Worm (Caenorhabditis elegans) whole organism, young adult: ENCODE results near the gene F52E1.14.

Source experiments
- B0035.1 ChIP-seq: sonication (generic microtip); optimal IDR thresholded peaks from 2 replicates; lab custom pipeline; 2016; ENCODE audit warnings: missing genetic modification characterization, mild to moderate bottlenecking, missing compliant biosample characterization, missing genotype, missing genetic modification reagents
- B0336.3 ChIP-seq: fragments of 200-800 bp; sonication (Bioruptor generic); IDR thresholded peaks from 2 replicates; pipeline ENCODE4 v1.3.6; 2022; ENCODE audit warnings: missing genetic modification characterization, missing compliant biosample characterization
- C17E4.6 ChIP-seq: fragments of 200-800 bp; sonication (Bioruptor generic); IDR thresholded peaks from 2 replicates; pipeline ENCODE4 v1.3.6; 2022; ENCODE audit warnings: missing genetic modification reagents, missing genetic modification characterization, missing compliant biosample characterization
- F22D6.2 ChIP-seq: sonication (generic microtip); optimal IDR thresholded peaks from 2 replicates; lab custom pipeline; 2016; ENCODE audit warnings: mild to moderate bottlenecking, missing genetic modification characterization, missing compliant biosample characterization
- F23B12.7 ChIP-seq: sonication (generic microtip); optimal IDR thresholded peaks from 2 replicates; lab custom pipeline; 2017; ENCODE audit warnings: missing genetic modification characterization, mild to moderate bottlenecking, missing compliant biosample characterization, antibody characterized with exemption, moderate library complexity; ENCODE audit not compliant: insufficient read depth
- F52B5.7 ChIP-seq: sonication (generic microtip); optimal IDR thresholded peaks from 2 replicates; lab custom pipeline; 2016; ENCODE audit warnings: mild to moderate bottlenecking, missing genetic modification characterization, missing compliant biosample characterization
- K11D2.4 ChIP-seq: fragments of 200-800 bp; sonication (Bioruptor generic); IDR thresholded peaks from 2 replicates; pipeline ENCODE4 v1.3.6; 2022; ENCODE audit warnings: missing genetic modification reagents, missing genetic modification characterization, missing compliant biosample characterization
- K12H6.12 ChIP-seq: fragments of 200-800 bp; sonication (Bioruptor generic); optimal IDR thresholded peaks from 2 replicates; lab custom pipeline; 2018; ENCODE audit warnings: mild to moderate bottlenecking, missing genetic modification characterization, missing compliant biosample characterization
- T26A5.8 ChIP-seq: sonication (generic microtip); optimal IDR thresholded peaks from 2 replicates; lab custom pipeline; 2016; ENCODE audit warnings: missing genetic modification characterization, missing compliant biosample characterization
- Y53F4B.3 ChIP-seq: fragments of 200-800 bp; sonication (Bioruptor generic); IDR thresholded peaks from 2 replicates; pipeline ENCODE4 v1.3.6; 2022; ENCODE audit warnings: missing genetic modification reagents, missing genetic modification characterization, missing compliant biosample characterization
- Y53G8AR.9 ChIP-seq: fragments of 200-800 bp; sonication (Bioruptor generic); conservative IDR thresholded peaks from 2 replicates; pipeline ENCODE4 v1.3.6; 2022; ENCODE audit warnings: missing genetic modification reagents, missing genetic modification characterization, missing compliant biosample characterization
- akir-1 ChIP-seq: fragments of 200-800 bp; sonication (Bioruptor generic); optimal IDR thresholded peaks from 2 replicates; lab custom pipeline; 2018; ENCODE audit warnings: mild to moderate bottlenecking, missing genetic modification characterization, moderate library complexity, missing compliant biosample characterization
- ama-1 ChIP-seq, 3 experiments: fragments of 150-350 bp in 1 of 3; sonication (generic microtip) in 2 of 3; optimal IDR thresholded peaks; 2 replicates each; lab custom pipeline; 2014 to 2018; ENCODE audit warnings: missing biosample characterization in 2 of 3, missing genetic modification characterization in 2 of 3, missing genetic modification reagents in 2 of 3
- atf-7 ChIP-seq: sonication (generic microtip); optimal IDR thresholded peaks from 2 replicates; lab custom pipeline; 2017; ENCODE audit warnings: mild to moderate bottlenecking, missing genetic modification characterization, missing compliant biosample characterization
- attf-6 ChIP-seq: fragments of 200-800 bp; sonication (Bioruptor generic); IDR thresholded peaks from 2 replicates; pipeline ENCODE4 v1.3.6; 2022; ENCODE audit warnings: missing genetic modification reagents, missing genetic modification characterization, missing compliant biosample characterization
- bed-1 ChIP-seq: fragments of 200-800 bp; sonication (Bioruptor generic); IDR thresholded peaks from 2 replicates; pipeline ENCODE4 v1.3.6; 2022; ENCODE audit warnings: missing genetic modification reagents, missing genetic modification characterization, missing compliant biosample characterization
- bed-2 ChIP-seq: fragments of 200-800 bp; sonication (Bioruptor generic); IDR thresholded peaks from 2 replicates; pipeline ENCODE4 v1.3.6; 2022; ENCODE audit warnings: missing genetic modification reagents, missing genetic modification characterization, missing compliant biosample characterization
- ceh-27 ChIP-seq: fragments of 200-800 bp; sonication (Bioruptor generic); optimal IDR thresholded peaks from 2 replicates; lab custom pipeline; 2018; ENCODE audit warnings: mild to moderate bottlenecking, missing genetic modification characterization, moderate library complexity, missing compliant biosample characterization
- ceh-40 ChIP-seq: fragments of 200-800 bp; sonication (Bioruptor generic); IDR thresholded peaks from 2 replicates; pipeline ENCODE4 v1.3.6; 2022; ENCODE audit warnings: missing genetic modification characterization, missing compliant biosample characterization
- ceh-79 ChIP-seq: sonication (generic microtip); optimal IDR thresholded peaks from 2 replicates; lab custom pipeline; 2017; ENCODE audit warnings: mild to moderate bottlenecking, missing genetic modification characterization, missing compliant biosample characterization
- ceh-91 ChIP-seq: fragments of 200-800 bp; sonication (Bioruptor generic); IDR thresholded peaks from 2 replicates; pipeline ENCODE4 v1.3.6; 2022; ENCODE audit warnings: missing genetic modification reagents, missing genetic modification characterization, missing compliant biosample characterization
- chd-7 ChIP-seq: sonication (generic microtip); optimal IDR thresholded peaks from 2 replicates; lab custom pipeline; 2016; ENCODE audit warnings: mild to moderate bottlenecking, missing genetic modification characterization, moderate library complexity, missing compliant biosample characterization
- dox-1 ChIP-seq: fragments of 200-800 bp; sonication (Bioruptor generic); IDR thresholded peaks from 2 replicates; pipeline ENCODE4 v1.3.6; 2022; ENCODE audit warnings: missing genetic modification reagents, missing genetic modification characterization, missing compliant biosample characterization
- efl-1 ChIP-seq: fragments of 150-350 bp; optimal IDR thresholded peaks from 2 replicates; lab custom pipeline; 2014; ENCODE audit warnings: missing biosample characterization, missing genetic modification reagents, missing genetic modification characterization
- egl-44 ChIP-seq: fragments of 200-800 bp; sonication (Bioruptor generic); IDR thresholded peaks from 2 replicates; pipeline ENCODE4 v1.3.6; 2022; ENCODE audit warnings: missing genetic modification reagents, missing genetic modification characterization, missing compliant biosample characterization
- ets-4 ChIP-seq: fragments of 200-800 bp; sonication (Bioruptor generic); optimal IDR thresholded peaks from 2 replicates; lab custom pipeline; 2018; ENCODE audit warnings: mild to moderate bottlenecking, missing genetic modification characterization, missing compliant biosample characterization
- fkh-3 ChIP-seq: sonication (generic microtip); optimal IDR thresholded peaks from 2 replicates; lab custom pipeline; 2016; ENCODE audit warnings: mild to moderate bottlenecking, missing genetic modification characterization, missing compliant biosample characterization
- gei-17 ChIP-seq: fragments of 200-800 bp; sonication (Bioruptor generic); optimal IDR thresholded peaks from 2 replicates; lab custom pipeline; 2018; ENCODE audit warnings: mild to moderate bottlenecking, missing genetic modification characterization, missing compliant biosample characterization
- hmg-20 ChIP-seq: fragments of 200-800 bp; sonication (Bioruptor generic); IDR thresholded peaks from 2 replicates; pipeline ENCODE4 v1.3.6; 2022; ENCODE audit warnings: missing genetic modification reagents, missing genetic modification characterization, missing compliant biosample characterization
- hsf-1 ChIP-seq: fragments of 200-800 bp; sonication (Bioruptor generic); IDR thresholded peaks from 2 replicates; pipeline ENCODE4 v1.3.6; 2022; ENCODE audit warnings: missing genetic modification reagents, missing genetic modification characterization, missing compliant biosample characterization
- let-526 ChIP-seq: fragments of 200-800 bp; sonication (Bioruptor generic); IDR thresholded peaks from 2 replicates; pipeline ENCODE4 v1.3.6; 2022; ENCODE audit warnings: missing genetic modification reagents, missing genetic modification characterization, missing compliant biosample characterization
- lin-40 ChIP-seq: sonication (generic microtip); optimal IDR thresholded peaks from 2 replicates; lab custom pipeline; 2016; ENCODE audit warnings: missing genetic modification characterization, mild to moderate bottlenecking, missing compliant biosample characterization, missing genotype, missing genetic modification reagents
- lin-54 ChIP-seq: fragments of 200-800 bp; sonication (Bioruptor generic); optimal IDR thresholded peaks from 2 replicates; lab custom pipeline; 2018; ENCODE audit warnings: mild to moderate bottlenecking, missing genetic modification characterization, missing compliant biosample characterization
- lir-1 ChIP-seq: fragments of 200-800 bp; sonication (Bioruptor generic); conservative IDR thresholded peaks from 2 replicates; pipeline ENCODE4 v1.3.6; 2022; ENCODE audit warnings: missing genetic modification reagents, missing genetic modification characterization, missing compliant biosample characterization
- nfyb-1 ChIP-seq: fragments of 200-800 bp; sonication (Bioruptor generic); IDR thresholded peaks from 2 replicates; pipeline ENCODE4 v1.3.6; 2022; ENCODE audit warnings: missing genetic modification reagents, missing genetic modification characterization, missing compliant biosample characterization
- nhr-120 ChIP-seq: fragments of 200-800 bp; sonication (Bioruptor generic); IDR thresholded peaks from 2 replicates; pipeline ENCODE4 v1.3.6; 2022; ENCODE audit warnings: missing genetic modification characterization, missing compliant biosample characterization
- nhr-90 ChIP-seq: sonication (generic microtip); optimal IDR thresholded peaks from 2 replicates; lab custom pipeline; 2016; ENCODE audit warnings: missing genotype, mild to moderate bottlenecking, missing genetic modification characterization, missing compliant biosample characterization
- pbrm-1 ChIP-seq: fragments of 200-800 bp; sonication (Bioruptor generic); IDR thresholded peaks from 2 replicates; pipeline ENCODE4 v1.3.6; 2022; ENCODE audit warnings: missing genetic modification reagents, missing genetic modification characterization, missing compliant biosample characterization
- rpc-1 ChIP-seq, 2 experiments: fragments of 150-350 bp in 1 of 2; sonication (generic microtip) in 1 of 2; optimal IDR thresholded peaks; 2 replicates each; lab custom pipeline; 2014 to 2018; ENCODE audit warnings: missing biosample characterization in 1 of 2, missing genetic modification characterization in 1 of 2, missing genetic modification reagents in 1 of 2, missing genotype in 1 of 2
- sdz-38 ChIP-seq: sonication (generic microtip); optimal IDR thresholded peaks from 2 replicates; lab custom pipeline; 2016; ENCODE audit warnings: missing genotype, missing genetic modification characterization, missing compliant biosample characterization
- snpc-3.4 ChIP-seq: sonication (generic microtip); optimal IDR thresholded peaks from 2 replicates; lab custom pipeline; 2017; ENCODE audit warnings: missing genetic modification characterization, mild to moderate bottlenecking, missing compliant biosample characterization, antibody characterized with exemption, moderate library complexity, missing genotype, missing genetic modification reagents
- tbp1 ChIP-seq: fragments of 200-800 bp; sonication (Bioruptor generic); optimal IDR thresholded peaks from 2 replicates; lab custom pipeline; 2018; ENCODE audit warnings: mild to moderate bottlenecking, missing genetic modification characterization, missing compliant biosample characterization
- tbx-9 ChIP-seq: sonication (generic microtip); optimal IDR thresholded peaks from 2 replicates; lab custom pipeline; 2016; ENCODE audit warnings: borderline replicate concordance, missing genetic modification characterization, inconsistent platforms, missing compliant biosample characterization
- tlf-1 ChIP-seq: fragments of 200-800 bp; sonication (Bioruptor generic); optimal IDR thresholded peaks from 2 replicates; lab custom pipeline; 2018; ENCODE audit warnings: mild to moderate bottlenecking, missing genetic modification characterization, missing compliant biosample characterization
- ztf-18 ChIP-seq: sonication (generic microtip); optimal IDR thresholded peaks from 2 replicates; lab custom pipeline; 2016; ENCODE audit warnings: missing genotype, mild to moderate bottlenecking, missing genetic modification characterization, missing compliant biosample characterization
- ztf-22 ChIP-seq: fragments of 200-800 bp; sonication (Bioruptor generic); optimal IDR thresholded peaks from 2 replicates; lab custom pipeline; 2018; ENCODE audit warnings: mild to moderate bottlenecking, missing genetic modification characterization, moderate library complexity, missing compliant biosample characterization
- ztf-25 ChIP-seq: fragments of 200-800 bp; sonication (Bioruptor generic); IDR thresholded peaks from 2 replicates; pipeline ENCODE4 v1.3.6; 2022; ENCODE audit warnings: missing genetic modification reagents, missing genetic modification characterization, missing compliant biosample characterization
- ztf-26 ChIP-seq: sonication (generic microtip); optimal IDR thresholded peaks from 2 replicates; lab custom pipeline; 2017; ENCODE audit warnings: missing genetic modification characterization, missing compliant biosample characterization

F52E1.14 gene

DNA sequence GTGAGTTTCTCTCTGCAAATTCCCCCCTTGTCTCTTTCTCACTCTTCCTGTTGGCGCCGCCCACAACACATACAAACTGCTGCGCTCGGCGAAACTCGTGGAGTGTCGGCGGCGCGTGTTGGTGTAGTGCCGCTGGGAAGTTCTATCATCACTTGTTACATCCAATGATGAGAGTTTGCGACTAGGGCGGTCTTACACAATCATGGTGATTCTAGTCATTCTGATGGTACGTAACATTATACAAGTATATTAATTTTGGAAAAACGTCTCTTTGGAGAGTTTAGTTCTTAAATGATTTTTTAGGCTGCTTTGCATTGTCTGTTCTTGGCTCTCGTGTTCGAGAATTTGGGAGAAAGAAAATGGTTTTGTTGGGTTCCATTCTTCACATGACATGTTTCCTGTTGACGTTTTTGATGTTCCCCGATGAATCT lies 34.7 kb upstream of the F52E1.14 start:
- TF ChIP-seq akir-1 (GFP tag; lab: Kevin White, UChicago) (peak; percentile 68), efl-1 (GFP tag; lab: Kevin White, UChicago) (peak; percentile 19), T26A5.8 (no peak), K12H6.12 (tag; lab: Kevin White, UChicago) (peak; percentile 28), F52B5.7 (tag; lab: Kevin White, UChicago) (peak; percentile 46), F23B12.7 (tag; lab: Kevin White, UChicago) (peak; percentile 94), hsf-1 (GFP tag; lab: Robert Waterston, UW) (peak; percentile 89), hmg-20 (GFP tag; lab: Robert Waterston, UW) (peak; percentile 82), B0035.1 (tag; lab: Kevin White, UChicago) (peak; percentile 15), lin-54 (GFP tag; lab: Kevin White, UChicago) (peak; percentile 84), snpc-3.4 (tag; lab: Kevin White, UChicago) (peak; percentile 99), chd-7 (peak; percentile 78), egl-44 (GFP tag; lab: Robert Waterston, UW) (peak; percentile 86), Y53F4B.3 (no peak), ama-1 (optimal IDR thresholded peaks at IDR 0.05; lab: Kevin White, UChicago) (peak; percentile 95), ama-1 (GFP tag; optimal IDR thresholded peaks at IDR 0.05; lab: Kevin White, UChicago) (peak; percentile 30 to 43), Y53G8AR.9 (GFP tag; lab: Robert Waterston, UW) (peak; percentile 85), B0336.3 (GFP tag; lab: Robert Waterston, UW) (peak; percentile 96), sdz-38 (tag; lab: Kevin White, UChicago) (peak; percentile 54), ztf-18 (peak; percentile 88), fkh-3 (tag; lab: Kevin White, UChicago) (no peak), dox-1 (GFP tag; lab: Robert Waterston, UW) (peak; percentile 96), nfyb-1 (GFP tag; lab: Robert Waterston, UW) (peak; percentile 92), tbp1 (peak; percentile 84), ztf-22 (GFP tag; lab: Kevin White, UChicago) (no peak), bed-2 (0 out of 2 replicates have a peak, but pooled peaks have one; percentile 16), pbrm-1 (GFP tag; lab: Robert Waterston, UW) (peak; percentile 99), gei-17 (GFP tag; lab: Kevin White, UChicago) (peak; percentile 65), ztf-26 (no peak), lir-1 (GFP tag; lab: Robert Waterston, UW) (0 out of 2 replicates have a peak, but pooled peaks have one; percentile 10), tbx-9 (tag; lab: Kevin White, UChicago) (no peak), nhr-120 (GFP tag; lab: Robert Waterston, UW) (no peak), ztf-25 (GFP tag; lab: Robert Waterston, UW) (no peak), atf-7 (tag; lab: Kevin White, UChicago) (peak; percentile 65), ceh-27 (peak; percentile 67), let-526 (GFP tag; lab: Robert Waterston, UW) (0 out of 2 replicates have a peak, but pooled peaks have one; percentile 12), F22D6.2 (peak; percentile 27), ceh-91 (GFP tag; lab: Robert Waterston, UW) (peak; percentile 47), lin-40 (peak; percentile 81), ceh-40 (GFP tag; lab: Robert Waterston, UW) (no peak), tlf-1 (GFP tag; lab: Kevin White, UChicago) (peak; percentile 67), K11D2.4 (GFP tag; lab: Robert Waterston, UW) (peak; percentile 65; the same call in 1 of the 2 replicates), nhr-90 (peak; percentile 58), ceh-79 (tag; lab: Kevin White, UChicago) (no peak), rpc-1 (optimal IDR thresholded peaks at IDR 0.05; lab: Kevin White, UChicago) (peak; percentile 10), rpc-1 (tag; optimal IDR thresholded peaks at IDR 0.05; lab: Kevin White, UChicago) (peak; percentile 18), C17E4.6 (GFP tag; lab: Robert Waterston, UW) (peak; percentile 72; the same call in 1 of the 2 replicates), bed-1 (no peak), ets-4 (GFP tag; lab: Kevin White, UChicago) (peak; percentile 34), attf-6 (GFP tag; lab: Robert Waterston, UW) (peak; percentile 95; the same call in 1 of the 2 replicates)
